Worm (Caenorhabditis elegans): ENCODE results near the gene K10G6.9.

- TF ChIP-seq R02D3.7 (tag; optimal IDR thresholded peaks at IDR 0.05) = no peak
- no peak for TF ChIP-seq Y5F2A.4 (GFP tag; optimal IDR thresholded peaks at IDR 0.05)
- no peak for TF ChIP-seq lsy-2 (tag; optimal IDR thresholded peaks at IDR 0.05)
- no peak for TF ChIP-seq zip-11 (GFP tag; IDR thresholded peaks at IDR 0.05)
These were observed 35.9 kb downstream of the K10G6.9 start for ce11 chrII:4007972-4008371.
